Worm (Caenorhabditis elegans) whole organism, young adult: ENCODE results near the gene ZK637.14.

ENCODE experiments used
- B0336.3 ChIP-seq: fragments of 200-800 bp; sonication (Bioruptor generic); IDR thresholded peaks from 2 replicates; pipeline ENCODE4 v1.3.6; 2022; ENCODE audit warnings: missing genetic modification characterization, missing compliant biosample characterization
- F23B12.7 ChIP-seq: sonication (generic microtip); optimal IDR thresholded peaks from 2 replicates; lab custom pipeline; 2017; ENCODE audit warnings: missing genetic modification characterization, mild to moderate bottlenecking, missing compliant biosample characterization, antibody characterized with exemption, moderate library complexity; ENCODE audit not compliant: insufficient read depth
- F39B2.1 ChIP-seq: fragments of 200-800 bp; sonication (Bioruptor generic); IDR thresholded peaks from 2 replicates; pipeline ENCODE4 v1.3.6; 2022; ENCODE audit warnings: missing genetic modification reagents, missing genetic modification characterization, missing compliant biosample characterization
- F49E8.2 ChIP-seq: sonication (generic microtip); optimal IDR thresholded peaks from 3 replicates; lab custom pipeline; 2017; ENCODE audit warnings: missing genetic modification characterization, mild to moderate bottlenecking, missing compliant biosample characterization, antibody characterized with exemption, moderate library complexity; ENCODE audit not compliant: insufficient read depth
- K12H6.12 ChIP-seq: fragments of 200-800 bp; sonication (Bioruptor generic); optimal IDR thresholded peaks from 2 replicates; lab custom pipeline; 2018; ENCODE audit warnings: mild to moderate bottlenecking, missing genetic modification characterization, missing compliant biosample characterization
- Y53G8AR.9 ChIP-seq: fragments of 200-800 bp; sonication (Bioruptor generic); conservative IDR thresholded peaks from 2 replicates; pipeline ENCODE4 v1.3.6; 2022; ENCODE audit warnings: missing genetic modification reagents, missing genetic modification characterization, missing compliant biosample characterization
- Y67H2A.10 ChIP-seq: fragments of 200-800 bp; sonication (Bioruptor generic); conservative IDR thresholded peaks from 2 replicates; pipeline ENCODE4 v1.3.6; 2022; ENCODE audit warnings: missing genetic modification reagents, missing genetic modification characterization, missing compliant biosample characterization
- ama-1 ChIP-seq, 3 experiments: fragments of 150-350 bp in 1 of 3; sonication (generic microtip) in 2 of 3; optimal IDR thresholded peaks; 2 replicates each; lab custom pipeline; 2014 to 2018; ENCODE audit warnings: missing biosample characterization in 2 of 3, missing genetic modification characterization in 2 of 3, missing genetic modification reagents in 2 of 3
- athp-1 ChIP-seq: sonication (generic microtip); optimal IDR thresholded peaks from 2 replicates; lab custom pipeline; 2017; ENCODE audit warnings: mild to moderate bottlenecking, missing genetic modification characterization, missing compliant biosample characterization
- attf-5 ChIP-seq: fragments of 200-800 bp; sonication (Bioruptor generic); optimal IDR thresholded peaks from 2 replicates; lab custom pipeline; 2018; ENCODE audit warnings: mild to moderate bottlenecking, missing genetic modification characterization, missing compliant biosample characterization
- cebp-1 ChIP-seq, 2 experiments: fragments of 200-800 bp in 1 of 2; sonication (Bioruptor generic) in 1 of 2; sonication (generic microtip) in 1 of 2; IDR thresholded peaks in 1 of 2; optimal IDR thresholded peaks in 1 of 2; 2 replicates each; pipeline versions ENCODE4 v1.3.6 to Lab custom; 2017 to 2022; ENCODE audit warnings: missing compliant biosample characterization in 2 of 2, missing genetic modification characterization in 2 of 2, mild to moderate bottlenecking in 1 of 2, missing genetic modification reagents in 1 of 2, moderate library complexity in 1 of 2
- ceh-100 ChIP-seq: fragments of 200-800 bp; sonication (Bioruptor generic); IDR thresholded peaks from 2 replicates; pipeline ENCODE4 v1.3.6; 2022; ENCODE audit warnings: missing genetic modification reagents, missing genetic modification characterization, missing compliant biosample characterization
- ceh-79 ChIP-seq: sonication (generic microtip); optimal IDR thresholded peaks from 2 replicates; lab custom pipeline; 2017; ENCODE audit warnings: mild to moderate bottlenecking, missing genetic modification characterization, missing compliant biosample characterization
- chd-7 ChIP-seq: sonication (generic microtip); optimal IDR thresholded peaks from 2 replicates; lab custom pipeline; 2016; ENCODE audit warnings: mild to moderate bottlenecking, missing genetic modification characterization, moderate library complexity, missing compliant biosample characterization
- dox-1 ChIP-seq: fragments of 200-800 bp; sonication (Bioruptor generic); IDR thresholded peaks from 2 replicates; pipeline ENCODE4 v1.3.6; 2022; ENCODE audit warnings: missing genetic modification reagents, missing genetic modification characterization, missing compliant biosample characterization
- dpff-1 ChIP-seq: sonication (generic microtip); optimal IDR thresholded peaks from 2 replicates; lab custom pipeline; 2017; ENCODE audit warnings: mild to moderate bottlenecking, missing genetic modification characterization, missing compliant biosample characterization
- efl-1 ChIP-seq: fragments of 150-350 bp; optimal IDR thresholded peaks from 2 replicates; lab custom pipeline; 2014; ENCODE audit warnings: missing biosample characterization, missing genetic modification reagents, missing genetic modification characterization
- hlh-26 ChIP-seq: fragments of 200-800 bp; sonication (Bioruptor generic); conservative IDR thresholded peaks from 2 replicates; pipeline ENCODE4 v1.3.6; 2022; ENCODE audit warnings: missing genetic modification reagents, missing genetic modification characterization, missing compliant biosample characterization
- hmg-1.2 ChIP-seq: fragments of 200-800 bp; sonication (Bioruptor generic); IDR thresholded peaks from 2 replicates; pipeline ENCODE4 v1.3.6; 2022; ENCODE audit warnings: missing genetic modification reagents, missing genetic modification characterization, missing compliant biosample characterization
- hsf-1 ChIP-seq: fragments of 200-800 bp; sonication (Bioruptor generic); IDR thresholded peaks from 2 replicates; pipeline ENCODE4 v1.3.6; 2022; ENCODE audit warnings: missing genetic modification reagents, missing genetic modification characterization, missing compliant biosample characterization
- let-607 ChIP-seq, 2 experiments: fragments of 200-800 bp in 1 of 2; sonication (Bioruptor generic) in 1 of 2; sonication (generic microtip) in 1 of 2; optimal IDR thresholded peaks; 2 replicates each; lab custom pipeline; 2016 to 2018; ENCODE audit warnings: mild to moderate bottlenecking in 2 of 2, missing compliant biosample characterization in 2 of 2, missing genetic modification characterization in 2 of 2, moderate library complexity in 2 of 2, missing genotype in 1 of 2
- lin-26 ChIP-seq: fragments of 200-800 bp; sonication (Bioruptor generic); IDR thresholded peaks from 2 replicates; pipeline ENCODE4 v1.3.6; 2022; ENCODE audit warnings: missing genetic modification reagents, missing genetic modification characterization, missing compliant biosample characterization
- lin-35 ChIP-seq, 3 experiments: fragments of 150-350 bp in 2 of 3; sonication (generic microtip) in 1 of 3; optimal IDR thresholded peaks; 2 replicates each; lab custom pipeline; 2014 to 2018; ENCODE audit warnings: missing biosample characterization in 3 of 3, missing genetic modification characterization in 3 of 3, missing genetic modification reagents in 3 of 3
- lin-40 ChIP-seq: sonication (generic microtip); optimal IDR thresholded peaks from 2 replicates; lab custom pipeline; 2016; ENCODE audit warnings: missing genetic modification characterization, mild to moderate bottlenecking, missing compliant biosample characterization, missing genotype, missing genetic modification reagents
- lsl-1 ChIP-seq: fragments of 200-800 bp; sonication (Bioruptor generic); optimal IDR thresholded peaks from 2 replicates; lab custom pipeline; 2018; ENCODE audit warnings: mild to moderate bottlenecking, missing genetic modification characterization, moderate library complexity, missing compliant biosample characterization
- madf-10 ChIP-seq: sonication (generic microtip); optimal IDR thresholded peaks from 2 replicates; lab custom pipeline; 2016; ENCODE audit warnings: mild to moderate bottlenecking, missing genetic modification characterization, missing compliant biosample characterization
- madf-3 ChIP-seq: fragments of 200-800 bp; sonication (Bioruptor generic); IDR thresholded peaks from 2 replicates; pipeline ENCODE4 v1.3.6; 2022; ENCODE audit warnings: missing genetic modification reagents, missing genetic modification characterization, missing compliant biosample characterization
- madf-6 ChIP-seq: fragments of 200-800 bp; sonication (Bioruptor generic); IDR thresholded peaks from 2 replicates; pipeline ENCODE4 v1.3.6; 2022; ENCODE audit warnings: missing genetic modification reagents, missing genetic modification characterization, missing compliant biosample characterization
- mxl-1 ChIP-seq: sonication (generic microtip); optimal IDR thresholded peaks from 2 replicates; lab custom pipeline; 2016; ENCODE audit warnings: missing genetic modification characterization, missing compliant biosample characterization
- pbrm-1 ChIP-seq: fragments of 200-800 bp; sonication (Bioruptor generic); IDR thresholded peaks from 2 replicates; pipeline ENCODE4 v1.3.6; 2022; ENCODE audit warnings: missing genetic modification reagents, missing genetic modification characterization, missing compliant biosample characterization
- pha-4 ChIP-seq: fragments of 150-350 bp; sonication (generic microtip); optimal IDR thresholded peaks from 2 replicates; lab custom pipeline; 2014; ENCODE audit warnings: missing biosample characterization, missing genetic modification reagents, missing genetic modification characterization
- repo-1 ChIP-seq: sonication (generic microtip); optimal IDR thresholded peaks from 2 replicates; lab custom pipeline; 2017; ENCODE audit warnings: mild to moderate bottlenecking, missing genetic modification characterization, missing compliant biosample characterization
- rpc-1 ChIP-seq, 2 experiments: fragments of 150-350 bp in 1 of 2; sonication (generic microtip) in 1 of 2; optimal IDR thresholded peaks; 2 replicates each; lab custom pipeline; 2014 to 2018; ENCODE audit warnings: missing biosample characterization in 1 of 2, missing genetic modification characterization in 1 of 2, missing genetic modification reagents in 1 of 2, missing genotype in 1 of 2
- sdz-38 ChIP-seq: sonication (generic microtip); optimal IDR thresholded peaks from 2 replicates; lab custom pipeline; 2016; ENCODE audit warnings: missing genotype, missing genetic modification characterization, missing compliant biosample characterization
- sea-2 ChIP-seq: fragments of 200-800 bp; sonication (Bioruptor generic); IDR thresholded peaks from 2 replicates; pipeline ENCODE4 v1.3.6; 2022; ENCODE audit warnings: missing genetic modification characterization, missing compliant biosample characterization
- snpc-3.4 ChIP-seq: sonication (generic microtip); optimal IDR thresholded peaks from 2 replicates; lab custom pipeline; 2017; ENCODE audit warnings: missing genetic modification characterization, mild to moderate bottlenecking, missing compliant biosample characterization, antibody characterized with exemption, moderate library complexity, missing genotype, missing genetic modification reagents
- tbp1 ChIP-seq: fragments of 200-800 bp; sonication (Bioruptor generic); optimal IDR thresholded peaks from 2 replicates; lab custom pipeline; 2018; ENCODE audit warnings: mild to moderate bottlenecking, missing genetic modification characterization, missing compliant biosample characterization
- tlf-1 ChIP-seq: fragments of 200-800 bp; sonication (Bioruptor generic); optimal IDR thresholded peaks from 2 replicates; lab custom pipeline; 2018; ENCODE audit warnings: mild to moderate bottlenecking, missing genetic modification characterization, missing compliant biosample characterization
- xnd-1 ChIP-seq: sonication (generic microtip); optimal IDR thresholded peaks from 2 replicates; lab custom pipeline; 2016; ENCODE audit warnings: missing genotype, missing genetic modification reagents, missing genetic modification characterization, missing compliant biosample characterization
- zfh-2 ChIP-seq: fragments of 200-800 bp; sonication (Bioruptor generic); conservative IDR thresholded peaks from 2 replicates; pipeline ENCODE4 v1.3.6; 2022; ENCODE audit warnings: missing genetic modification reagents, missing genetic modification characterization, missing compliant biosample characterization
- zim-3 ChIP-seq: sonication (generic microtip); optimal IDR thresholded peaks from 2 replicates; lab custom pipeline; 2017; ENCODE audit warnings: mild to moderate bottlenecking, missing genetic modification characterization, moderate library complexity, missing compliant biosample characterization
- ztf-28 ChIP-seq: fragments of 200-800 bp; sonication (Bioruptor generic); IDR thresholded peaks from 2 replicates; pipeline ENCODE4 v1.3.6; 2022; ENCODE audit warnings: missing genetic modification reagents, missing genetic modification characterization, missing compliant biosample characterization

Gene ZK637.14

DNA sequence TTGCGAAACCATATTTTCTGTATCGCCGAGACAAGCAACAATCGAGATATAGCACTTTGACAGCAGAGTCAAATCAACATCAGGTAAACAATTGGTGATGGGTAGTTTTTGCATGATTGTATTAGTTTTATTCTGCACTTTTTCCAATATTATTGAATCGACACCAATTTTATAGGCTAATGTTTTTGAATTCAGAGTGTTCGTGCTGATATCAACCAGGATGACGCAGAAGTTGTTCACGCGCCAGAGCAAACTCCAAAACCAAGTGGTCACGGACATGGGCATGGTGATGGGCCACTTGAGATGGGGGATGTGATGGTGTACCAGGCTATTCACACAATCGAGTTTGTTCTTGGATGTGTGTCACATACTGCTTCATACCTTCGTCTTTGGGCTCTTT lies 21.2 kb upstream of the ZK637.14 start (continued):
- no peak for TF ChIP-seq dpff-1 (tag; lab: Kevin White, UChicago)
- no peak for TF ChIP-seq F39B2.1
- TF ChIP-seq tlf-1 (GFP tag; lab: Kevin White, UChicago): no peak
- TF ChIP-seq mxl-1 (tag; lab: Kevin White, UChicago): no peak

DNA sequence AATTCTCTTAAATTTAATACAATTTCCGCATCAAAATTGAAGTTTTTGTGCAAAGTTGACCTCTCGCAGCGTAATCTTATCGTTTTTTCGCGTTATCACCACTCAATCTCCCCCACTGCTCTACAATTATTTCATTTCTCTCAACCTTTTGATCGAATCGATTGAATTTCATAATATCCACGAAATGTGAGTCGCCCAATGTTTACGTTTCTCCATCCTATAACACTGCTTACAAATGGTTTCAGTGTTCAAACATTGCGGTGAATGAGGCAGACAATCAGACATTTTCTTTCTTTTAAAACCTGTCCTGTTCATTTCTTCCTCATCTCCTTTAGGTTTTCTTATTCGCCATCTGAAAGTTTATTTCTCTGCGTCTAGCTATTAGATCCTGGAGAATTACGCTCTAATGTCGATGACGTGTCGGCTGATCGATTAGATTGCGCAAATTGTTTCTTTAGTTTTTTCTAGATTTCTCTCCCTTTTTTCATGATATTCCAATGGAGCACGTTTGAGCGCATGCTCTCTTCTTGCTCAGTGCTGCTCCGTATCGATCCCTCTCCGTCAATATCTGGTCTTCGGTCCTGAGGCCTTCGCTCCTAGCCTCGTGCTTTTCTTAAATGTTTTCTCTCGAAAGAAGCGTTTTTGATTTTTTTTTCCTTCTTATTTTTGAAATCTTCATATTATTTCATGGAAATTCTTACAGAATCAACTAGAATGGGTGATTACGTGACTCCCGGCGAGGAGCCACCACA lies 16.1 kb upstream of the ZK637.14 start, which contains the start of gene unc-32:
Gene unc-32, plus strand, starts transcription at position 702 of the 752 bp plus-strand sequence.
- peak; percentile 21 for TF ChIP-seq chd-7 (tag; lab: Kevin White, UChicago)
- TF ChIP-seq lsl-1 (GFP tag; lab: Kevin White, UChicago): no peak
- TF ChIP-seq dox-1 (GFP tag; lab: Robert Waterston, UW): no peak
- no peak for TF ChIP-seq ceh-79 (tag; lab: Kevin White, UChicago)
- peak; percentile 22 for TF ChIP-seq athp-1 (tag; lab: Kevin White, UChicago)
- peak; percentile 59 for TF ChIP-seq zfh-2 (GFP tag; lab: Robert Waterston, UW)
- TF ChIP-seq ama-1 (optimal IDR thresholded peaks at IDR 0.05; lab: Kevin White, UChicago): no peak
- peak in 1 of 2 experiments; percentile 17 for TF ChIP-seq ama-1 (GFP tag; optimal IDR thresholded peaks at IDR 0.05; lab: Kevin White, UChicago)
- no peak for TF ChIP-seq sea-2 (GFP tag; lab: Robert Waterston, UW)
- no peak for TF ChIP-seq Y67H2A.10 (GFP tag; lab: Robert Waterston, UW)
- TF ChIP-seq madf-3: no peak
- TF ChIP-seq pbrm-1 (GFP tag; lab: Robert Waterston, UW): peak; percentile 47; the same call in 1 of the 2 replicates
- peak in 1 of 2 experiments; percentile 29 for TF ChIP-seq let-607 (tag; optimal IDR thresholded peaks at IDR 0.05; lab: Kevin White, UChicago)
- peak; percentile 24 for TF ChIP-seq K12H6.12 (tag; lab: Kevin White, UChicago)
- no peak for TF ChIP-seq zim-3 (tag; lab: Kevin White, UChicago)
- peak; percentile 37 for TF ChIP-seq pha-4
- TF ChIP-seq lin-35 (GFP tag; optimal IDR thresholded peaks at IDR 0.05; lab: Kevin White, UChicago): peak in 1 of 3 experiments; percentile 53
- 0 out of 2 replicates have a peak, but pooled peaks have one; percentile 5 for TF ChIP-seq hmg-1.2 (GFP tag; lab: Robert Waterston, UW)
- TF ChIP-seq sdz-38: no peak
- TF ChIP-seq cebp-1 (GFP tag; IDR thresholded peaks at IDR 0.05; lab: Robert Waterston, UW): peak; percentile 68
- TF ChIP-seq cebp-1 (tag; optimal IDR thresholded peaks at IDR 0.05; lab: Kevin White, UChicago): peak; percentile 84
- 0 out of 2 replicates have a peak, but pooled peaks have one; percentile 8 for TF ChIP-seq madf-6 (GFP tag; lab: Robert Waterston, UW)
- TF ChIP-seq lin-40: peak; percentile 18
- peak; percentile 22 for TF ChIP-seq attf-5 (GFP tag; lab: Kevin White, UChicago)

DNA sequence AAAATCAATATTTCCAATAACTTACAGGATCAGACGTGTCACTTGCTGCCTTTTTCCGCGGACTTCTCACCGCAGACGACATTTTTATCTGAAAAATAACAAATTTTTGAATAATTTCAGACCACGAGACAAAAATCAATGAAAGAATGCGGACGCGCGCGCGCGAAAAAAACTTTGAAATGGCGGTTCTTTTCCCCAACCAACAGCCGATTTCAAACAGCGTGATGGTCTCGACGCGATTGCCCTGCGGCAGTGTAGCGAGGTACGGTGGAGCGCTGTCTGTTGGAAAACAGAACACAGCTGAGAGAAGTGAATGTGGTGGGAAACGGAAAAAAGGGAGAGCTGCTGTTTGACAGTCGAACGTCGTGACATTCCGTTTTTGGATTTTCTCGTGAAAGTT lies 15.1 kb upstream of the ZK637.14 start, which contains the start of gene lin-9:
Gene lin-9, minus strand, starts transcription at position 88 of the 400 bp plus-strand sequence.
- TF ChIP-seq tbp1 (peak; percentile 75), efl-1 (GFP tag; lab: Kevin White, UChicago) (peak; percentile 98), xnd-1 (peak; percentile 97), Y53G8AR.9 (peak; percentile 98), repo-1 (peak; percentile 97), ztf-28 (peak; percentile 74; the same call in 1 of the 2 replicates), hmg-1.2 (GFP tag; lab: Robert Waterston, UW) (peak; percentile 86), madf-10 (peak; percentile 86), lsl-1 (GFP tag; lab: Kevin White, UChicago) (peak; percentile 97), F49E8.2 (tag; lab: Kevin White, UChicago) (peak; percentile 59), ceh-100 (GFP tag; lab: Robert Waterston, UW) (peak; percentile 79), madf-3 (peak; percentile 96), attf-5 (GFP tag; lab: Kevin White, UChicago) (peak; percentile 95), snpc-3.4 (peak; percentile 90), hsf-1 (GFP tag; lab: Robert Waterston, UW) (peak; percentile 93), B0336.3 (GFP tag; lab: Robert Waterston, UW) (peak; percentile 99), F23B12.7 (tag; lab: Kevin White, UChicago) (peak; percentile 79), hlh-26 (no peak), rpc-1 (optimal IDR thresholded peaks at IDR 0.05; lab: Kevin White, UChicago) (no peak), rpc-1 (tag; optimal IDR thresholded peaks at IDR 0.05; lab: Kevin White, UChicago) (no peak), lin-26 (GFP tag; lab: Robert Waterston, UW) (peak; percentile 15; the same call in 1 of the 2 replicates)
